Worm (Caenorhabditis elegans): ENCODE results near the gene F44E5.17.

The F44E5.17 gene

ce11 chrII:11737347-11737746 is 11.0 kb downstream of the F44E5.17 start (continued):
- TF ChIP-seq C34B4.2 (tag; optimal IDR thresholded peaks at IDR 0.05) (no peak), egl-27 (tag; optimal IDR thresholded peaks at IDR 0.05) (no peak), C04F5.9 (tag; optimal IDR thresholded peaks at IDR 0.05) (no peak), nhr-19 (GFP tag; conservative IDR thresholded peaks at IDR 0.05) (peak; percentile 41; the same call in 1 of the 2 replicates), mdl-1 (tag; optimal IDR thresholded peaks at IDR 0.05) (peak in 1 of 2 experiments; percentile 18), mep-1 (tag; optimal IDR thresholded peaks at IDR 0.05) (peak; percentile 60), nhr-47 (tag; optimal IDR thresholded peaks at IDR 0.05) (peak; percentile 16), lin-14 (GFP tag; optimal IDR thresholded peaks at IDR 0.05) (peak; percentile 88), F16B12.6 (tag; optimal IDR thresholded peaks at IDR 0.05) (no peak), ceh-90 (tag; optimal IDR thresholded peaks at IDR 0.05) (no peak), alr-1 (tag; optimal IDR thresholded peaks at IDR 0.05; ENCODE audit: borderline replicate concordance) (no peak), aly-2 (tag; optimal IDR thresholded peaks at IDR 0.05) (no peak), lin-35 (GFP tag; optimal IDR thresholded peaks at IDR 0.05) (peak in 1 of 2 experiments; percentile 47), vab-15 (tag; optimal IDR thresholded peaks at IDR 0.05) (no peak), unc-30 (tag; optimal IDR thresholded peaks at IDR 0.05) (no peak), dsc-1 (tag; optimal IDR thresholded peaks at IDR 0.05) (no peak), lin-39 (tag; optimal IDR thresholded peaks at IDR 0.05) (no peak), rnt-1 (tag; optimal IDR thresholded peaks at IDR 0.05) (peak; percentile 20), ceh-63 (GFP tag; optimal IDR thresholded peaks at IDR 0.05) (no peak), blmp-1 (tag; optimal IDR thresholded peaks at IDR 0.05) (peak; percentile 84), snu-23 (GFP tag; optimal IDR thresholded peaks at IDR 0.05) (peak; percentile 79), unc-62 (GFP tag; optimal IDR thresholded peaks at IDR 0.05) (no peak), isw-1 (GFP tag; IDR thresholded peaks at IDR 0.05) (no peak), fkh-4 (tag; optimal IDR thresholded peaks at IDR 0.05; ENCODE audit: borderline replicate concordance) (no peak), sptf-1 (tag; optimal IDR thresholded peaks at IDR 0.05) (no peak), nhr-85 (tag) (peak; percentile 93), tbx-2 (tag; optimal IDR thresholded peaks at IDR 0.05) (peak; percentile 57), skn-1 (tag; optimal IDR thresholded peaks at IDR 0.05) (peak; percentile 24), sox-4 (tag; optimal IDR thresholded peaks at IDR 0.05) (no peak), hlh-17 (GFP tag; optimal IDR thresholded peaks at IDR 0.05; ENCODE audit: borderline replicate concordance) (no peak)

- TF ChIP-seq isw-1 (GFP tag; IDR thresholded peaks at IDR 0.05) (no peak), nhr-85 (tag) (peak; percentile 29), lin-14 (GFP tag; optimal IDR thresholded peaks at IDR 0.05) (peak; percentile 44)
These were observed 14.5 kb downstream of the F44E5.17 start for ce11 chrII:11733850-11734249.

ce11 chrII:11732513-11732912 is 15.9 kb downstream of the F44E5.17 start, which contains the start of gene F13D12.8:
TSS of gene F13D12.8 (minus strand) at chrII:11732594.
- TF ChIP-seq lin-14 (GFP tag; optimal IDR thresholded peaks at IDR 0.05) (peak; percentile 73), dsc-1 (tag; optimal IDR thresholded peaks at IDR 0.05) (peak; percentile 62), ets-5 (GFP tag; IDR thresholded peaks at IDR 0.05) (no peak), snpc-4 (tag; optimal IDR thresholded peaks at IDR 0.05) (peak; percentile 36)

ce11 chrII:11731174-11731724 is 17.1 kb downstream of the F44E5.17 start:
- no peak for TF ChIP-seq efl-1 (optimal IDR thresholded peaks at IDR 0.05)
- TF ChIP-seq efl-1 (GFP tag; optimal IDR thresholded peaks at IDR 0.05 in 1 of 2): peak in 1 of 2 experiments; percentile 88
- no peak for TF ChIP-seq hpl-2 (GFP tag; optimal IDR thresholded peaks at IDR 0.05)
- TF ChIP-seq nhr-20 (tag; optimal IDR thresholded peaks at IDR 0.05): peak; percentile 50
- peak; percentile 56 for TF ChIP-seq elt-2 (tag; optimal IDR thresholded peaks at IDR 0.05)
- TF ChIP-seq rnt-1 (tag; optimal IDR thresholded peaks at IDR 0.05): peak; percentile 19
- TF ChIP-seq snu-23 (GFP tag; optimal IDR thresholded peaks at IDR 0.05): peak; percentile 63
- peak; percentile 4 for TF ChIP-seq ztf-4 (tag; optimal IDR thresholded peaks at IDR 0.05)
- no peak for TF ChIP-seq ceh-8 (GFP tag; optimal IDR thresholded peaks at IDR 0.05)
- peak; percentile 58 for TF ChIP-seq nhr-71 (tag; optimal IDR thresholded peaks at IDR 0.05)
- TF ChIP-seq xbp-1 (tag; optimal IDR thresholded peaks at IDR 0.05): no peak
- peak; percentile 62 for TF ChIP-seq ama-1 (optimal IDR thresholded peaks at IDR 0.05)
- TF ChIP-seq aly-2 (tag; optimal IDR thresholded peaks at IDR 0.05): peak; percentile 65
- no peak for TF ChIP-seq C34B4.2 (tag; optimal IDR thresholded peaks at IDR 0.05)
- TF ChIP-seq Y116A8C.19 (tag; optimal IDR thresholded peaks at IDR 0.05; ENCODE audit: borderline replicate concordance): no peak
- TF ChIP-seq nhr-90 (tag; optimal IDR thresholded peaks at IDR 0.05; ENCODE audit: poor library complexity): peak; percentile 65
- TF ChIP-seq nhr-85 (tag): peak; percentile 47
- TF ChIP-seq nhr-47 (tag; optimal IDR thresholded peaks at IDR 0.05): peak; percentile 26
- no peak for TF ChIP-seq ceh-90 (tag; optimal IDR thresholded peaks at IDR 0.05)
- no peak for TF ChIP-seq sox-4 (tag; optimal IDR thresholded peaks at IDR 0.05)

Data from whole organism, L1 larva.